Worm (Caenorhabditis elegans): ENCODE measurements around the gene srh-132.
"Not testable (repeated sequence)": the region's sequence is repeated elsewhere in the genome, so short reads cannot be mapped to it uniquely, and the experiment has no call there.

The srh-132 gene

DNA sequence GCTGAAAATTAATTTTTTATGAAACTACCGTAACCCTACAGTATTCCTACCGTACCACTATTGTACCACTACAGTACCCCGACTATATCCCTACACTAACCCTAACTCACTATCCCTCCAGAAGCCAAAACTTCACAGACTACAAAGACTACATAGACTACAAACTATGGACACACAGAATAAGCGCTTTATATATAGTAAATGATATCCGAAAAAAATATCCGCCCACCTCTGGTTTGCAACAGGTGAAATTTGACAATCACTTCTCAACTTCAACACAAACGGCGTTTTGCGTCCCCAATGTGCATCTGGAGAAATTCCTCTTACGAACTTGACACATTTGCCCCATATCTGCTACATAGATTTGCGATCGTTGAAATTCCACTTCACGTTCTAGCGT, at the start of gene srh-132:
Gene srh-132, plus strand, starts transcription at position 301 of the 400 bp plus-strand sequence.
- TF ChIP-seq unc-62 (GFP tag; optimal IDR thresholded peaks at IDR 0.05): not testable (repeated sequence)

DNA sequence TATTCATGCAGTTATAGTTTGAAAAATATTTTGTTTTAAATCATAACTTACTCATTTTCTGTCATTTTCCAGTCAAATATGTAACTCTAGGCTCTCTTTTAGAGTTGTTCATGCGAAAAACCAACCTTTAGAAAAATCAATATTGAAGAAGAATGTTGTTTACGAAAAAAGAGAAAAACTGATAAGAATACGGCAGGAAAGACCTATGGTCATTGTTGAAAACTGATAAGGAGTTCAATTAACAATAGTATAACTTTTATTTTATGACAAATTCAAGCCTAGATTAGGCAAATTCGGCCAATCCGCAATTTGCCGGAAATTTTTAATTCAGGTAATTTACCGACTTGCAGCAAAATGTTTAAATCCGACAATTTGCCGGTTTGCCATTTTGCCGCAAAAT, 33.4 kb upstream of the srh-132 start, which contains the start of gene Y20C6A.1:
Gene Y20C6A.1, minus strand, starts transcription at position 107 of the 400 bp plus-strand sequence.
- no peak for TF ChIP-seq unc-62 (GFP tag; optimal IDR thresholded peaks at IDR 0.05)

DNA sequence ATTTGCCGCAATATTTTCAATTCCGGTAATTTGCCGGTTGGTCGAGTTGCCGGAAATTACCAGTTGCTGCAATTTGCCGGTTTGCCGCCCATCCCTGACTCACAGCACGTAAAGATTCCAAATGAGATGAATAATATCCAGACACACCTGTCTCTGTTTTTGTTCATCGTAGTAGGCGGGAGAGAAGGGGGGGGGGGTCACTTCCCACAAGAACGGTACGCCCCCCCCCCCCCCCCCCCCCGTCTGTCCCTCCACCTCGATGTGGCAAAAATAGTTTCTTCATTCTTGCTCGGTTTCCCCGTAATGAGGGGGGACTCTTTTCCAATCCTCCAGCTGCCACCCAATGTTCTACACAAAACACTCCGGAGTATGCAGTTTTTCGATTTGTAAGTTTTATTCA, 32.9 kb upstream of the srh-132 start, which contains the start of gene fbxb-7:
Gene fbxb-7, plus strand, starts transcription at position 267 of the 400 bp plus-strand sequence.
- TF ChIP-seq unc-62 (GFP tag; optimal IDR thresholded peaks at IDR 0.05): no peak

DNA sequence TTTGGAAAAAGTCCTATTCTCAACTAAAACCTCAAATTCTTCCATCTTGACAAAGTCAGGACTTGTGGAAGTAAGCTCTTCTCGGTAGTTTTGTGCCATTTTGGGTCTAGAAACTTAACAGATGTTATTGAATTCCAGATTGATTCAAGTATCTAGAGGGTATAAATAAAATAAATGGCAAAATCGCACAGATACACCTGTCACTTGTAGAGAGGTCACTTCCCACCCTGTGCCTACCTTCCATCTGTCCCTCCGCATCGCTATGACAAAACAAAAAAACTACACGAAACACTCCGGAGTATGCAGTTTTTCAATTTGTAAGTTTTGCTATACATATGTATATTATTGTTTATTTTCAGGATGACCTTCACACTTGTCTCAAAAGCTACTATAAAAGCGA, 30.1 kb upstream of the srh-132 start, which contains the start of gene Y20C6A.4:
Gene Y20C6A.4, plus strand, starts transcription at position 301 of the 400 bp plus-strand sequence.
- no peak for TF ChIP-seq unc-62 (GFP tag; optimal IDR thresholded peaks at IDR 0.05)

- no peak for TF ChIP-seq unc-62 (GFP tag; optimal IDR thresholded peaks at IDR 0.05)
These were observed 14.7 kb upstream of the srh-132 start, which contains the start of gene srh-120 for ce11 chrV:17395374-17395773. Gene srh-120, plus strand, starts transcription at chrV:17395674.

ce11 chrV:17414951-17415350, 4.9 kb downstream of the srh-132 start, which contains the start of gene T27C5.12:
Gene T27C5.12, plus strand, starts transcription at chrV:17415251.
- no peak for TF ChIP-seq unc-62 (GFP tag; optimal IDR thresholded peaks at IDR 0.05)

DNA sequence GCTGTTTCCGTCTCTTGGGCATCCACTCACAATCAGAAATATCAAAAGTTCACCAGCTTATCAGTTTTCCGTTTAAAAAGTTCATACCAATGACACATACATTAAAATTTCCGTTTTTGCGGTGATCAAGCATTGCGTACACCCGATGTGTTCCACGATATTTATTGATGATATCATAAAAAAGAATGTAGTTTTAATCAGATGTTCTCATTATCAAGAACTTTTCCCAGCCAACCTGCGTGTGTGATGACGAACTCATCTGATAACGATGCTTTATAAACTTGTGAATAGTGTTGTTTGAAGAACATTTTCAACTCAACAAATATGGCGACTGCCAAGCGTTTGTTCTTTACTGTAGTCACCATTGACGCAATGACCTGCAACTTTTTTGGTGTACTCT, 6.8 kb downstream of the srh-132 start, which contains the start of gene clc-21:
Gene clc-21, plus strand, starts transcription at position 301 of the 400 bp plus-strand sequence.
- TF ChIP-seq unc-62 (GFP tag; optimal IDR thresholded peaks at IDR 0.05): no peak

DNA sequence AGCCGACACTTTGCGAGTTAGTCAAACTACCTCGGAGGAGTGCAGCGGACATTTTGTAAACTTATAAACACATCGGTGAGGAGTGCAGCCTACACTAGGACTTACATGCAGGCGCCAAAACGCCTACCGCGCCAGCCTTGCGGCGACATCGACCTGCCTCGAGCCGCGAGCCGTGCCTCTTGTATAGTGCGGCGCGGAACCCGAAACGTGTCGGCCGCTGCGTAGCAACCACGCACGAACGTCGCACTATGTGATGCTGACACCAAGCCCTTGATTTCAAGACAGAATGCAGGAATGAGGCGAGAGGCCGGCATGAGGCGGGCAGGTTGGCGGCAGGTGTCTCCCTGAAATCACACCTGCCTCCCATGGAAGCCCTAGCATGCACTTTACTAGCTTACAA, 19.2 kb downstream of the srh-132 start:
- TF ChIP-seq unc-62 (GFP tag; optimal IDR thresholded peaks at IDR 0.05): no peak

DNA sequence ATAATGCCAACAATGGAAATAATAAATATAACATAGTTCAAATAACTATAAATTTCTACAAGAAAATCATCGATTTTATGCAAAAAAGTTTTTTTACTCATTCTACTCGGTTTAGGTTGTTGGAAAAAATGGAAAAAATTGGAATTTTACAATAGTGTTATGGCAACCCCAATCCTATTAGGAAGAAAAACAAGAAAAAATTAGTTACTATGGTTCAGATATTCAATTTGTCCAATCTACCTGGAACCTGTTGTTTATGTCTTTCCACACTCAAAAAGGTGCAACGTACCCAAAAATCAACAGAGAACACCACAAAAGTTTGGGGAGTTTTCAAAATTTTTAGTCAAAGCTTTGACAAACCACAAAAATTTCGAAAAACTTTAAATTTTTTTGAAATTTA, 20.0 kb downstream of the srh-132 start, which contains the start of gene T27C5.10:
Gene T27C5.10, minus strand, starts transcription at position 101 of the 400 bp plus-strand sequence.
- no peak for TF ChIP-seq unc-62 (GFP tag; optimal IDR thresholded peaks at IDR 0.05)

DNA sequence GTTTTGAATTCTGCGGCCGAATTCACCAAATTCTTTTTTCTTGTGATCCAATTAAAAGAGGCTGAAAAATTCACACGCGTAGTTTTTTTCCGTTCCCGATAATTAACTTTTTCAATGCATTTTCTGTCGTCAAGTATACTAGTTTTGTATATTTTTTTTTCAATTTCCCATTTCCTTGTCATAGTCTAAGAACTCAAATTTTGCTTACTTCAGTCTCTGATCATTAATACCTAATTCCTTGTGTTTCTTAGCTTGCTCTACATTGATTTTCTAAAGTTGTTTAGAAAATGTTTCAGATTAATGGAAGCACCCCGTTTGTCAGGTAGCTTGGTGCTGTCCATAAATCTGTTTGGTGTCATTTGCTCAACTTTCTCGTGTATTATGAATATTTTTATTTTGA, 20.8 kb downstream of the srh-132 start, which contains the start of gene srbc-27:
Gene srbc-27, plus strand, starts transcription at position 301 of the 400 bp plus-strand sequence.
- TF ChIP-seq unc-62 (GFP tag; optimal IDR thresholded peaks at IDR 0.05): no peak

DNA sequence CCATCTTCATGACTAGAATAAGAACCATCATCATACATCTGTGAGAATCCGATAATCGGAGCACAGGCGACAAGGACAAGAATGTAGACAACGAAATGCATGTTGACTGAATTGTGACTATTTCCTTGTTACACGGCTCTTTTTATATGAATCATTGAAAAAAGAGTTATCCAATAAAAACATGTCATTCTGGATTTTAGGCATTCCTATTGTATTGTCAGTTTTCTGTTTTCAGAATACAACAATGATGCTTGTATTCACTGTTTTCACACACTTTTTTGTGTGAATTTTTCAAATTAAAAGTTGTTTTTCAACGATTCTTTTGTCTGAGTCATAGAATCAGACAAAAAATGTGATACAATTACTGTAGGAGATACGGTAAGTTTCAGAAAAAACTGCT, 26.4 kb downstream of the srh-132 start, which contains the start of gene F20E11.18:
Gene F20E11.18, minus strand, starts transcription at position 101 of the 400 bp plus-strand sequence.
- no peak for TF ChIP-seq unc-62 (GFP tag; optimal IDR thresholded peaks at IDR 0.05)

DNA sequence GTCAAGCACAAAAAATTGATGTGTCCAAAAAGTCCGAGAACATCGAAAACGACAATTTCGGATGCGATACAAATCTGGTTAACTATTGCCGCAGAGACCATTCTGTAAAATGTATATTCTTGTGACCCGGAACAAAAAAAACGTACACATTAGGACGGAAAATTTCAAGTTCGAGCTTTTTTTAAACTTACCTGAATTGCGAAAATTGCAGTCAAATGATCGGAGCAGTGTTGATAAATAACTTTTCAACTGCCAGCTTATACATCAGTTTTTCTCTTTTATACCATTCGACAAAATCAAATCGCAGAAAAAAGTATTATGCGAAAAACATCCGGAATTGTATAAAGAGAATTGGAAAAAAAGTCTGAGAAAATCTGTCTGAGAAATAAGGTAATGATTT, 28.3 kb downstream of the srh-132 start, which contains the start of gene srsx-2:
Gene srsx-2, minus strand, starts transcription at position 101 of the 400 bp plus-strand sequence.
- no peak for TF ChIP-seq unc-62 (GFP tag; optimal IDR thresholded peaks at IDR 0.05)

DNA sequence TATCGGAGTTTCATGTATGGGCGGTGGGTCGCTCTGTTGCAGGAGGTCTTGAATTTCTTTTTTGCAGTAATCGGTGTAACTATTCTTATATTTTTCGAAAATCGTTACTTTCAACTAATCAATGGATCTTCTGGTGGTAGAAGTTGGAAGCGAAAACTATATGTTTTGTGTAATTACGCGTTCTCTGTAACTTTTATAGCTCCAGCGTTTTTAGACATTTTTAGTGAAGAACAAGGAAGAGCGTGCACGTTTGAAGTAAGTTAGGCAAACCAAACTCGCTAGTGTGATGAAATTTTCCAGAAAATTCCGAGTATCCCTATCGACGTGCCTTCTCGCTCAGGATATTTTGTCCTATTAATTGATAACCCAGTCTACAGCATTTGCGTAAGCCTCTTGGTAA, 29.4 kb downstream of the srh-132 start, which contains the start of gene srh-154:
Gene srh-154, plus strand, starts transcription at position 301 of the 400 bp plus-strand sequence.
- no peak for TF ChIP-seq unc-62 (GFP tag; optimal IDR thresholded peaks at IDR 0.05)

DNA sequence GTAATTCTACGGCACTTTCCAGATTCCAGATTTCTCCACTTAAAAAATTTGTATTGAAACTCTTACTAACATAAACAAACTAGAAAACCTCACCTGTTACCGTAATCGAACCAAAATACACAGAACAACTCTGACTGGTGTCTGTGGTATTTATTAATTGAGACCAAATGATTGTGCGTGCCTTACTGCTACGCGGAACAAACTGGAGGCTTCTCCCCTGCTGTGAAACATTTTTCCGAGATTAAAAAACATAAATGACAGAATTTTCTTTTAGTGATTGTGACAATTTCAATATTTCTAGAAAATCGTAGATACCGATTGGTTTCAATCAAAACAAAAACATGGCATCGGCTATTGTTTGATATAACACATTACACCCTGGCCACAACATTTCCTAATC, 39.8 kb downstream of the srh-132 start:
- TF ChIP-seq unc-62 (GFP tag; optimal IDR thresholded peaks at IDR 0.05): no peak

- TF ChIP-seq unc-62 (GFP tag; optimal IDR thresholded peaks at IDR 0.05): not testable (repeated sequence)
These were observed 46.1 kb downstream of the srh-132 start, which contains the start of gene srh-203 for ce11 chrV:17456197-17456596. Gene srh-203, minus strand, starts transcription at chrV:17456297.

ce11 chrV:17458069-17458468, 48.0 kb downstream of the srh-132 start, which contains the start of gene str-200:
Gene str-200, minus strand, starts transcription at chrV:17458169.
- no peak for TF ChIP-seq unc-62 (GFP tag; optimal IDR thresholded peaks at IDR 0.05)

- no peak for TF ChIP-seq unc-62 (GFP tag; optimal IDR thresholded peaks at IDR 0.05)
These were observed 50.0 kb downstream of the srh-132 start, which contains the start of gene srz-48 for ce11 chrV:17460061-17460460. Gene srz-48, minus strand, starts transcription at chrV:17460161.
